Fruit fly (Drosophila melanogaster) whole organism, embryonic: ENCODE measurements around the gene Nse4.

ENCODE experiments used
- CG15479 ChIP-seq: fragments of 200-800 bp; sonication (Bioruptor generic); optimal IDR thresholded peaks from 3 replicates; lab custom pipeline; 2019; ENCODE audit warnings: missing biosample characterization, mild to moderate bottlenecking, missing genetic modification characterization, moderate library complexity
- CG2129 ChIP-seq: fragments of 200-800 bp; sonication (Bioruptor generic); IDR thresholded peaks from 2 replicates; pipeline ENCODE4 v1.3.6; 2022; ENCODE audit warnings: missing biosample characterization, missing genetic modification characterization; ENCODE audit not compliant: partially characterized antibody
- tap ChIP-seq: fragments of 200-800 bp; optimal IDR thresholded peaks from 3 replicates; lab custom pipeline; 2019; ENCODE audit warnings: missing biosample characterization, mild to moderate bottlenecking, missing genetic modification characterization, moderate library complexity

dm6 chr2L:10458979-10459378 is 19.7 kb downstream of the Nse4 start:
- TF ChIP-seq CG15479 (GFP tag; lab: Kevin White, UChicago) (no peak), CG2129 (GFP tag; lab: Robert Waterston, UW) (no peak), tap (no peak)
